Worm (Caenorhabditis elegans) whole organism, L3 larva: ENCODE results near the gene act-1.

Source experiments
- aly-2 ChIP-seq: fragments of 150-350 bp; optimal IDR thresholded peaks from 2 replicates; lab custom pipeline; 2014; ENCODE audit warnings: missing biosample characterization, missing genetic modification characterization
- ama-1 ChIP-seq: fragments of 150-350 bp; optimal IDR thresholded peaks from 2 replicates; lab custom pipeline; 2018
- ceh-16 ChIP-seq: sonication (generic microtip); optimal IDR thresholded peaks from 2 replicates; lab custom pipeline; 2017; ENCODE audit warnings: missing biosample characterization, missing genetic modification characterization
- ceh-28 ChIP-seq: fragments of 150-350 bp; optimal IDR thresholded peaks from 2 replicates; lab custom pipeline; 2014; ENCODE audit warnings: missing biosample characterization, missing genetic modification reagents, missing genetic modification characterization
- ceh-82 ChIP-seq: fragments of 150-350 bp; optimal IDR thresholded peaks from 2 replicates; lab custom pipeline; 2014; ENCODE audit warnings: missing biosample characterization, missing genetic modification characterization
- egl-5 ChIP-seq: fragments of 150-350 bp; optimal IDR thresholded peaks from 2 replicates; lab custom pipeline; 2017; ENCODE audit warnings: missing biosample characterization, missing genetic modification reagents, missing genetic modification characterization, inconsistent platforms
- elt-1 ChIP-seq: fragments of 150-350 bp; optimal IDR thresholded peaks from 2 replicates; lab custom pipeline; 2014; ENCODE audit warnings: missing biosample characterization, missing genetic modification characterization
- elt-2 ChIP-seq: sonication (generic microtip); optimal IDR thresholded peaks from 2 replicates; lab custom pipeline; 2016; ENCODE audit warnings: missing genetic modification reagents, mild to moderate bottlenecking, missing genetic modification characterization, missing compliant biosample characterization
- elt-3 ChIP-seq, 3 experiments: fragments of 150-350 bp in 1 of 3; sonication (generic microtip) in 2 of 3; optimal IDR thresholded peaks; 2 replicates in 2 of 3; 4 replicates in 1 of 3; lab custom pipeline; 2014 to 2017; ENCODE audit warnings: missing biosample characterization in 3 of 3, missing genetic modification characterization in 3 of 3
- fkh-10 ChIP-seq: sonication (generic microtip); optimal IDR thresholded peaks from 2 replicates; lab custom pipeline; 2017; ENCODE audit warnings: missing biosample characterization, missing genetic modification reagents, missing genetic modification characterization
- fos-1 ChIP-seq: fragments of 150-350 bp; optimal IDR thresholded peaks from 2 replicates; lab custom pipeline; 2014; ENCODE audit warnings: missing biosample characterization, missing genetic modification characterization
- hmg-11 ChIP-seq: sonication (generic microtip); optimal IDR thresholded peaks from 2 replicates; lab custom pipeline; 2016; ENCODE audit warnings: missing genetic modification characterization, missing compliant biosample characterization
- jun-1 ChIP-seq: fragments of 150-350 bp; optimal IDR thresholded peaks from 2 replicates; lab custom pipeline; 2014; ENCODE audit warnings: missing biosample characterization, missing genetic modification reagents, missing genetic modification characterization
- lin-15B ChIP-seq: fragments of 150-350 bp; optimal IDR thresholded peaks from 2 replicates; lab custom pipeline; 2014; ENCODE audit warnings: missing biosample characterization, missing genetic modification characterization
- lin-39 ChIP-seq: fragments of 150-350 bp; optimal IDR thresholded peaks from 2 replicates; lab custom pipeline; 2018; ENCODE audit warnings: missing biosample characterization, missing genetic modification reagents, missing genetic modification characterization
- lsy-12 ChIP-seq: sonication (generic microtip); optimal IDR thresholded peaks from 2 replicates; lab custom pipeline; 2016; ENCODE audit warnings: mild to moderate bottlenecking, missing genetic modification characterization, missing compliant biosample characterization
- nfya-1 ChIP-seq: sonication (generic microtip); optimal IDR thresholded peaks from 2 replicates; lab custom pipeline; 2017; ENCODE audit warnings: missing genetic modification characterization, mild to moderate bottlenecking, missing compliant biosample characterization, antibody characterized with exemption, moderate library complexity; ENCODE audit not compliant: insufficient read depth
- nhr-12 ChIP-seq: fragments of 150-350 bp; optimal IDR thresholded peaks from 2 replicates; lab custom pipeline; 2014; ENCODE audit warnings: missing biosample characterization, missing genetic modification characterization
- nhr-23 ChIP-seq: fragments of 150-350 bp; optimal IDR thresholded peaks from 2 replicates; lab custom pipeline; 2014; ENCODE audit warnings: missing biosample characterization, missing genetic modification reagents, missing genetic modification characterization
- nhr-237 ChIP-seq: fragments of 150-350 bp; optimal IDR thresholded peaks from 2 replicates; lab custom pipeline; 2014; ENCODE audit warnings: missing biosample characterization, missing genetic modification characterization
- nhr-25 ChIP-seq: sonication (generic microtip); optimal IDR thresholded peaks from 2 replicates; lab custom pipeline; 2017; ENCODE audit warnings: missing biosample characterization, missing genetic modification characterization
- nhr-28 ChIP-seq: fragments of 150-350 bp; optimal IDR thresholded peaks from 2 replicates; lab custom pipeline; 2014; ENCODE audit warnings: missing biosample characterization, missing genetic modification characterization
- nhr-43 ChIP-seq: sonication (generic microtip); optimal IDR thresholded peaks from 2 replicates; lab custom pipeline; 2016; ENCODE audit warnings: mild to moderate bottlenecking, missing genetic modification characterization, missing compliant biosample characterization; ENCODE audit not compliant: poor library complexity, severe bottlenecking
- nhr-67 ChIP-seq: fragments of 150-350 bp; optimal IDR thresholded peaks from 2 replicates; lab custom pipeline; 2014; ENCODE audit warnings: missing biosample characterization, missing genetic modification characterization
- nhr-76 ChIP-seq: fragments of 150-350 bp; sonication (generic microtip); optimal IDR thresholded peaks from 5 replicates; lab custom pipeline; 2014; ENCODE audit warnings: missing biosample characterization, missing genetic modification characterization
- nhr-77 ChIP-seq: fragments of 150-350 bp; optimal IDR thresholded peaks from 2 replicates; lab custom pipeline; 2014; ENCODE audit warnings: missing biosample characterization, missing genetic modification characterization
- pha-4 ChIP-seq: fragments of 150-350 bp; optimal IDR thresholded peaks from 2 replicates; lab custom pipeline; 2014; ENCODE audit warnings: missing biosample characterization, missing genetic modification reagents, missing genetic modification characterization
- pqm-1 ChIP-seq: fragments of 150-350 bp; optimal IDR thresholded peaks from 2 replicates; lab custom pipeline; 2017; ENCODE audit warnings: missing biosample characterization, missing genetic modification characterization, inconsistent platforms
- skn-1 ChIP-seq: fragments of 150-350 bp; optimal IDR thresholded peaks from 2 replicates; lab custom pipeline; 2014; ENCODE audit warnings: missing biosample characterization, missing genetic modification characterization
- snpc-4 ChIP-seq: fragments of 150-350 bp; optimal IDR thresholded peaks from 2 replicates; lab custom pipeline; 2014; ENCODE audit warnings: missing biosample characterization, missing genetic modification characterization
- unc-39 ChIP-seq: sonication (generic microtip); optimal IDR thresholded peaks from 4 replicates; lab custom pipeline; 2017; ENCODE audit warnings: missing biosample characterization, missing genetic modification characterization
- unc-62 ChIP-seq: fragments of 150-350 bp; sonication (generic microtip); optimal IDR thresholded peaks from 4 replicates; lab custom pipeline; 2014; ENCODE audit warnings: missing biosample characterization, missing genetic modification reagents, missing genetic modification characterization
- zag-1 ChIP-seq: fragments of 150-350 bp; optimal IDR thresholded peaks from 2 replicates; lab custom pipeline; 2014; ENCODE audit warnings: missing biosample characterization, missing genetic modification characterization

The act-1 gene

DNA sequence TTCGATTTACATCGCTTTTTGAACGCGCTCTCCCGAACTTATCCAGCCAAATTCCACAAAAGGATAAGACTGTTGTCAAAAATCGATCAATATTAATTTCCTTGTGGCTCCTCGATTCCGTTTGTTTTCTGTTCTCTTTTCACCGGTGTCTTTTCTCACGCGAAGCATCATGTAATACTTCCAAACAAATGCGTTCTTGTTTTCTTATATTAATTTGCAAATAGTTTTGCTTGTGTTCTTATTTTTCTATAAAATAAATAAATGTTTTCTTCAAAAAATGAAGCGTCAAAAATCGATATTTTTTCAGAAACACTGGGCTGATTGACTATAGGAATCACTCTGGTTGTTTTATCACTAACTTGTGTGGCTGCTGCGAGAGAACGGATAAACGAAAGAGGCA, 32.8 kb downstream of the act-1 start, which contains the start of gene math-33:
Gene math-33 (plus strand): TSS at position 301 of the 400 bp plus-strand sequence.
- no peak for TF ChIP-seq aly-2 (tag; lab: Kevin White, UChicago)

ce11 chrV:11118179-11118725, 37.4 kb downstream of the act-1 start:
- TF ChIP-seq elt-1 (tag; lab: Kevin White, UChicago) = no peak
- TF ChIP-seq lsy-12 (tag; lab: Kevin White, UChicago) = no peak
- TF ChIP-seq nhr-43 = peak; percentile 60
- TF ChIP-seq ama-1 (lab: Kevin White, UChicago) = peak; percentile 17

ce11 chrV:11119294-11119755, 38.5 kb downstream of the act-1 start, which contains the start of gene scb-1:
Gene scb-1 (minus strand): TSS chrV:11119705.
- TF ChIP-seq jun-1 (tag; lab: Kevin White, UChicago) (no peak), ceh-16 (tag; lab: Kevin White, UChicago) (no peak), fos-1 (tag; lab: Kevin White, UChicago) (no peak), nhr-67 (tag; lab: Kevin White, UChicago) (no peak), nhr-12 (tag; lab: Kevin White, UChicago) (no peak), zag-1 (tag; lab: Kevin White, UChicago) (no peak), skn-1 (tag; lab: Kevin White, UChicago) (no peak), ama-1 (lab: Kevin White, UChicago) (peak; percentile 54)

- no peak for TF ChIP-seq nhr-28
- TF ChIP-seq nhr-237 (tag; lab: Kevin White, UChicago) = no peak
- no peak for TF ChIP-seq aly-2 (tag; lab: Kevin White, UChicago)
- TF ChIP-seq nhr-25 (tag; lab: Kevin White, UChicago) = no peak
- TF ChIP-seq egl-5 (tag; lab: Kevin White, UChicago) = peak; percentile 30
- TF ChIP-seq skn-1 (tag; lab: Kevin White, UChicago) = no peak
- no peak for TF ChIP-seq nhr-76 (tag; lab: Kevin White, UChicago)
- TF ChIP-seq lin-15B (tag; lab: Kevin White, UChicago) = peak; percentile 64
- TF ChIP-seq pha-4 (tag; lab: Kevin White, UChicago) = peak; percentile 69
- peak; percentile 36 for TF ChIP-seq nhr-23 (tag; lab: Kevin White, UChicago)
- no peak for TF ChIP-seq fkh-10 (GFP tag; lab: Kevin White, UChicago)
- no peak for TF ChIP-seq lsy-12 (tag; lab: Kevin White, UChicago)
- no peak for TF ChIP-seq fos-1 (tag; lab: Kevin White, UChicago)
- no peak for TF ChIP-seq pqm-1 (tag; lab: Kevin White, UChicago)
- TF ChIP-seq nhr-77 = no peak
- peak; percentile 57 for TF ChIP-seq nfya-1
- peak; percentile 39 for TF ChIP-seq hmg-11 (tag; lab: Kevin White, UChicago)
- no peak for TF ChIP-seq elt-1 (tag; lab: Kevin White, UChicago)
- TF ChIP-seq unc-39 (tag; lab: Kevin White, UChicago) = no peak
- peak; percentile 52 for TF ChIP-seq lin-39 (tag; lab: Kevin White, UChicago)
- no peak for TF ChIP-seq ceh-82 (tag; lab: Kevin White, UChicago)
- peak; percentile 30 for TF ChIP-seq snpc-4 (tag; lab: Kevin White, UChicago)
- TF ChIP-seq nhr-12 (tag; lab: Kevin White, UChicago) = no peak
Measured at ce11 chrV:11121247-11121646, 40.4 kb downstream of the act-1 start.

ce11 chrV:11122466-11122865, 41.6 kb downstream of the act-1 start, which contains the start of gene mboa-2:
Gene mboa-2 (minus strand): TSS chrV:11122493.
- TF ChIP-seq unc-62 = no peak
- peak; percentile 11 for TF ChIP-seq ama-1 (lab: Kevin White, UChicago)
- no peak for TF ChIP-seq nhr-237 (tag; lab: Kevin White, UChicago)
- peak; percentile 49 for TF ChIP-seq nhr-43
- peak; percentile 54 for TF ChIP-seq nhr-25 (tag; lab: Kevin White, UChicago)
- peak; percentile 22 for TF ChIP-seq ceh-82 (tag; lab: Kevin White, UChicago)
- peak; percentile 15 for TF ChIP-seq pqm-1 (tag; lab: Kevin White, UChicago)
- TF ChIP-seq nfya-1 = peak; percentile 10
- TF ChIP-seq elt-2 (tag; lab: Kevin White, UChicago) = peak; percentile 60
- TF ChIP-seq ceh-28 (tag; lab: Kevin White, UChicago) = peak; percentile 1
- no peak for TF ChIP-seq elt-3 (tag; optimal IDR thresholded peaks at IDR 0.05; lab: Kevin White, UChicago)
- TF ChIP-seq elt-1 (tag; lab: Kevin White, UChicago) = peak; percentile 42
